Worm (Caenorhabditis elegans): ENCODE data around the gene spe-29.

DNA sequence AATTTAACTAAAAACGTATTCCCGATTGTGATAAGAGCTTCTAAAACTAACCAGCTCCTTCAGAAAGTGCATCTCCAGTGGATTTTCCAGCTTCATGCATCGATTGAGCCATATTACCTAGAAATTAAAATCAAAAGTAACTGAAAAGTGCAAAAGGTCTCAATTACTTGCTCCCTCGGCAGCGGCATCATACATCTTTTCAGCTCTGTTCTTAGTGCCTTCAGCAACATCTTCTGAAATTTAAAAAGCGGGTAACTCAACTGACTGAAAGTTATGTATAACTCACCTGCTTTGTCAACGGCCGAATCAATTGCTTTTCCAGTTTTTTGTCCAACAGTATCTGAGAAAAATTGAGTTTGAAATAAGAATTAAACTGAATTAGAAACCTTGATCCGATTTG is 9.3 kb upstream of the spe-29 start:
- TF ChIP-seq ZK337.2 (GFP tag; IDR thresholded peaks at IDR 0.05) (no peak), lin-39 (tag; optimal IDR thresholded peaks at IDR 0.05) (no peak), ama-1 (optimal IDR thresholded peaks at IDR 0.05) (no peak), pha-4 (GFP tag; IDR thresholded peaks at IDR 0.05) (no peak), pha-4 (tag; optimal IDR thresholded peaks at IDR 0.05) (no peak), zag-1 (tag; optimal IDR thresholded peaks at IDR 0.05) (no peak), arid-1 (GFP tag; conservative IDR thresholded peaks at IDR 0.05) (no peak), aly-2 (tag; optimal IDR thresholded peaks at IDR 0.05) (no peak), dmd-8 (GFP tag; IDR thresholded peaks at IDR 0.05) (no peak), egl-27 (tag; optimal IDR thresholded peaks at IDR 0.05) (no peak), mxl-2 (GFP tag; conservative IDR thresholded peaks at IDR 0.05) (no peak)
